Fruit fly (Drosophila melanogaster): Measurements from ENCODE around the gene Lint-1.
A peak's percentile ranks its signal among the peaks of the same experiment; 100 is the strongest.

The Lint-1 gene

dm6 chrX:11135840-11136586 is 13.1 kb upstream of the Lint-1 start:
- TF ChIP-seq CG16863 (GFP tag; optimal IDR thresholded peaks at IDR 0.05) (peak; percentile 10), jumu (GFP tag; optimal IDR thresholded peaks at IDR 0.05) (peak; percentile 23), CG8290 (GFP tag; optimal IDR thresholded peaks at IDR 0.05) (peak; percentile 16), CG8290 (tag; optimal IDR thresholded peaks at IDR 0.05) (no peak), CG4424 (GFP tag; optimal IDR thresholded peaks at IDR 0.05) (no peak), wdn (GFP tag; IDR thresholded peaks at IDR 0.05) (no peak), CG30020 (tag; optimal IDR thresholded peaks at IDR 0.05) (peak; percentile 3), MTF-1 (GFP tag; optimal IDR thresholded peaks at IDR 0.05; ENCODE audit: borderline replicate concordance) (no peak), phol (tag; optimal IDR thresholded peaks at IDR 0.05) (peak; percentile 18), Aef1 (GFP tag; IDR thresholded peaks at IDR 0.05) (peak; percentile 31; the same call in 2 of the 3 replicates), CG4360 (GFP tag; IDR thresholded peaks at IDR 0.05) (peak; percentile 80), CG8388 (GFP tag; optimal IDR thresholded peaks at IDR 0.05) (no peak), CG32772 (GFP tag; IDR thresholded peaks at IDR 0.05) (peak; percentile 81), YL-1 (GFP tag; optimal IDR thresholded peaks at IDR 0.05) (peak; percentile 22), CG10267 (tag; optimal IDR thresholded peaks at IDR 0.05) (peak; percentile 41), CG2199 (GFP tag; IDR thresholded peaks at IDR 0.05) (no peak), Dfd (GFP tag; optimal IDR thresholded peaks at IDR 0.05) (peak in 1 of 2 experiments; percentile 54), Pdp1 (GFP tag; optimal IDR thresholded peaks at IDR 0.05) (no peak), nerfin-1 (tag; optimal IDR thresholded peaks at IDR 0.05) (peak; percentile 95), CG7271 (tag; optimal IDR thresholded peaks at IDR 0.05) (no peak), CG8478 (optimal IDR thresholded peaks at IDR 0.05) (peak; percentile 89), H2.0 (GFP tag; IDR thresholded peaks at IDR 0.05) (0 out of 2 replicates have a peak, but pooled peaks have one; percentile 12), CG31365 (tag; optimal IDR thresholded peaks at IDR 0.05) (peak; percentile 93), Med (GFP tag) (peak; percentile 68), sens (GFP tag) (peak; percentile 66), MBD-R2 (GFP tag; IDR thresholded peaks at IDR 0.05) (peak; percentile 26; the same call in 1 of the 2 replicates), NC2β (GFP tag; optimal IDR thresholded peaks at IDR 0.05) (no peak), ftz-f1 (GFP tag; optimal IDR thresholded peaks at IDR 0.05) (peak; percentile 85), D (optimal IDR thresholded peaks at IDR 0.05) (no peak), D (GFP tag; optimal IDR thresholded peaks at IDR 0.05) (no peak), sqz (GFP tag; optimal IDR thresholded peaks at IDR 0.05) (peak; percentile 92), D19A (tag; optimal IDR thresholded peaks at IDR 0.05) (no peak), dysf (GFP tag; IDR thresholded peaks at IDR 0.05) (0 out of 3 replicates have a peak, but pooled peaks have one; percentile 11), Side (GFP tag; optimal IDR thresholded peaks at IDR 0.05) (no peak), nmo (GFP tag; optimal IDR thresholded peaks at IDR 0.05) (peak; percentile 38), knrl (GFP tag; IDR thresholded peaks at IDR 0.05; ENCODE audit: partially characterized antibody) (no peak), dimm (GFP tag; IDR thresholded peaks at IDR 0.05) (no peak), Sox102F (GFP tag; optimal IDR thresholded peaks at IDR 0.05) (no peak), lab (GFP tag; optimal IDR thresholded peaks at IDR 0.05) (no peak), mam (GFP tag; optimal IDR thresholded peaks at IDR 0.05) (no peak), Hr51 (GFP tag; optimal IDR thresholded peaks at IDR 0.05) (no peak), CG18262 (tag; optimal IDR thresholded peaks at IDR 0.05) (no peak), Myb (GFP tag; optimal IDR thresholded peaks at IDR 0.05) (peak; percentile 73)

All from whole organism, embryonic.